Worm (Caenorhabditis elegans) whole organism, L4 larva: ENCODE results near the gene F56B3.4.

Experiments
- F10B5.3 ChIP-seq: sonication (generic microtip); optimal IDR thresholded peaks from 2 replicates; lab custom pipeline; 2016; ENCODE audit warnings: mild to moderate bottlenecking, missing genetic modification characterization, missing compliant biosample characterization
- F49E8.2 ChIP-seq: sonication (generic microtip); optimal IDR thresholded peaks from 2 replicates; lab custom pipeline; 2016; ENCODE audit warnings: missing compliant biosample characterization, mild to moderate bottlenecking, missing genetic modification characterization, borderline replicate concordance
- T20F7.1 ChIP-seq: fragments of 200-800 bp; sonication (Bioruptor generic); optimal IDR thresholded peaks from 2 replicates; lab custom pipeline; 2018; ENCODE audit warnings: mild to moderate bottlenecking, missing genetic modification characterization, missing compliant biosample characterization
- Y105C5A.15 ChIP-seq: fragments of 200-800 bp; sonication (Bioruptor generic); IDR thresholded peaks from 2 replicates; pipeline ENCODE4 v1.3.6; 2022; ENCODE audit warnings: missing genetic modification characterization, missing compliant biosample characterization
- aly-2 ChIP-seq: sonication (generic microtip); optimal IDR thresholded peaks from 2 replicates; lab custom pipeline; 2018; ENCODE audit warnings: missing biosample characterization, missing genetic modification characterization
- ceh-20 ChIP-seq: fragments of 200-800 bp; sonication (Bioruptor generic); IDR thresholded peaks from 2 replicates; pipeline ENCODE4 v1.3.6; 2022; ENCODE audit warnings: missing genetic modification reagents, missing genetic modification characterization, missing compliant biosample characterization
- ceh-28 ChIP-seq: fragments of 150-350 bp; optimal IDR thresholded peaks from 2 replicates; lab custom pipeline; 2014; ENCODE audit warnings: missing biosample characterization, missing genetic modification reagents, missing genetic modification characterization
- ceh-32 ChIP-seq: sonication (generic microtip); optimal IDR thresholded peaks from 2 replicates; lab custom pipeline; 2016; ENCODE audit warnings: mild to moderate bottlenecking, missing genetic modification characterization, missing compliant biosample characterization; ENCODE audit not compliant: poor library complexity
- ces-1 ChIP-seq: fragments of 150-350 bp; sonication (generic microtip); optimal IDR thresholded peaks from 4 replicates; lab custom pipeline; 2014; ENCODE audit warnings: missing biosample characterization, missing genetic modification reagents, missing genetic modification characterization
- ctbp-1 ChIP-seq: fragments of 200-800 bp; sonication (Bioruptor generic); IDR thresholded peaks from 2 replicates; pipeline ENCODE4 v1.3.6; 2022; ENCODE audit warnings: missing genetic modification reagents, missing genetic modification characterization, missing compliant biosample characterization
- daf-16 ChIP-seq, 3 experiments: sonication (generic microtip); optimal IDR thresholded peaks; 2 replicates each; lab custom pipeline; 2016 to 2017; ENCODE audit warnings: missing genetic modification characterization in 3 of 3, missing genetic modification reagents in 3 of 3, mild to moderate bottlenecking in 2 of 3, missing compliant biosample characterization in 2 of 3, missing biosample characterization in 1 of 3, moderate library complexity in 1 of 3
- dmd-6 ChIP-seq: fragments of 200-800 bp; sonication (Bioruptor generic); IDR thresholded peaks from 2 replicates; pipeline ENCODE4 v1.3.6; 2022; ENCODE audit warnings: missing genetic modification reagents, missing genetic modification characterization, missing compliant biosample characterization
- dmd-8 ChIP-seq: fragments of 200-800 bp; sonication (Bioruptor generic); IDR thresholded peaks from 2 replicates; pipeline ENCODE4 v1.3.6; 2022; ENCODE audit warnings: missing genetic modification characterization, missing compliant biosample characterization
- dpl-1 ChIP-seq: fragments of 150-350 bp; optimal IDR thresholded peaks from 2 replicates; lab custom pipeline; 2014; ENCODE audit warnings: missing biosample characterization, missing genetic modification reagents, missing genetic modification characterization
- dve-1 ChIP-seq: sonication (generic microtip); optimal IDR thresholded peaks from 2 replicates; lab custom pipeline; 2017; ENCODE audit warnings: antibody characterized with exemption, mild to moderate bottlenecking, missing genetic modification characterization, missing compliant biosample characterization; ENCODE audit not compliant: insufficient read depth
- egl-27 ChIP-seq: sonication (generic microtip); optimal IDR thresholded peaks from 3 replicates; lab custom pipeline; 2017; ENCODE audit warnings: missing biosample characterization, missing genetic modification reagents, missing genetic modification characterization
- egl-43 ChIP-seq: fragments of 200-800 bp; sonication (Bioruptor generic); IDR thresholded peaks from 2 replicates; pipeline ENCODE4 v1.3.6; 2022; ENCODE audit warnings: missing genetic modification reagents, missing genetic modification characterization, missing compliant biosample characterization
- fkh-10 ChIP-seq: fragments of 150-350 bp; optimal IDR thresholded peaks from 2 replicates; lab custom pipeline; 2014; ENCODE audit warnings: missing biosample characterization, missing genetic modification reagents, missing genetic modification characterization
- gei-8 ChIP-seq: fragments of 200-800 bp; sonication (Bioruptor generic); optimal IDR thresholded peaks from 2 replicates; lab custom pipeline; 2018; ENCODE audit warnings: mild to moderate bottlenecking, missing genetic modification characterization, missing compliant biosample characterization
- hif-1 ChIP-seq, 2 experiments: sonication (generic microtip); optimal IDR thresholded peaks; 2 replicates each; lab custom pipeline; 2016 to 2017; ENCODE audit warnings: missing compliant biosample characterization in 2 of 2, missing genetic modification characterization in 2 of 2, missing genetic modification reagents in 2 of 2, missing genotype in 2 of 2, mild to moderate bottlenecking in 1 of 2
- jun-1 ChIP-seq: fragments of 150-350 bp; optimal IDR thresholded peaks from 2 replicates; lab custom pipeline; 2014; ENCODE audit warnings: missing biosample characterization, missing genetic modification reagents, missing genetic modification characterization
- lim-7 ChIP-seq: fragments of 200-800 bp; sonication (Bioruptor generic); IDR thresholded peaks from 2 replicates; pipeline ENCODE4 v1.3.6; 2022; ENCODE audit warnings: missing genetic modification characterization, missing compliant biosample characterization
- lin-1 ChIP-seq: fragments of 200-800 bp; sonication (Bioruptor generic); IDR thresholded peaks from 2 replicates; pipeline ENCODE4 v1.3.6; 2022; ENCODE audit warnings: missing genetic modification reagents, missing genetic modification characterization, missing compliant biosample characterization
- lin-39 ChIP-seq: fragments of 150-350 bp; optimal IDR thresholded peaks from 2 replicates; lab custom pipeline; 2014; ENCODE audit warnings: missing biosample characterization, missing genetic modification reagents, missing genetic modification characterization
- mdt-29 ChIP-seq: fragments of 200-800 bp; sonication (Bioruptor generic); IDR thresholded peaks from 2 replicates; pipeline ENCODE4 v1.3.6; 2022; ENCODE audit warnings: missing genetic modification reagents, missing genetic modification characterization, missing compliant biosample characterization
- mep-1 ChIP-seq: fragments of 150-350 bp; sonication (generic microtip); optimal IDR thresholded peaks from 3 replicates; lab custom pipeline; 2014; ENCODE audit warnings: missing biosample characterization, missing genetic modification characterization
- mxl-3 ChIP-seq: fragments of 200-800 bp; sonication (Bioruptor generic); optimal IDR thresholded peaks from 2 replicates; lab custom pipeline; 2018; ENCODE audit warnings: mild to moderate bottlenecking, missing genetic modification characterization, missing compliant biosample characterization
- nhr-102 ChIP-seq: sonication (generic microtip); optimal IDR thresholded peaks from 2 replicates; lab custom pipeline; 2016; ENCODE audit warnings: mild to moderate bottlenecking, missing genetic modification characterization, moderate library complexity, missing compliant biosample characterization
- nhr-111 ChIP-seq: fragments of 200-800 bp; sonication (Bioruptor generic); optimal IDR thresholded peaks from 2 replicates; lab custom pipeline; 2018; ENCODE audit warnings: mild to moderate bottlenecking, missing genetic modification characterization, missing compliant biosample characterization
- nhr-28 ChIP-seq: fragments of 150-350 bp; optimal IDR thresholded peaks from 2 replicates; lab custom pipeline; 2014; ENCODE audit warnings: missing biosample characterization, missing genetic modification characterization
- nhr-41 ChIP-seq: fragments of 200-800 bp; sonication (Bioruptor generic); IDR thresholded peaks from 2 replicates; pipeline ENCODE4 v1.3.6; 2022; ENCODE audit warnings: missing genetic modification reagents, missing genetic modification characterization, missing compliant biosample characterization
- nhr-42 ChIP-seq: fragments of 200-800 bp; sonication (Bioruptor generic); IDR thresholded peaks from 2 replicates; pipeline ENCODE4 v1.3.6; 2022; ENCODE audit warnings: missing genetic modification characterization, missing compliant biosample characterization
- nhr-48 ChIP-seq: sonication (generic microtip); optimal IDR thresholded peaks from 2 replicates; lab custom pipeline; 2016; ENCODE audit warnings: mild to moderate bottlenecking, missing genetic modification characterization, missing compliant biosample characterization
- nhr-6 ChIP-seq: fragments of 150-350 bp; optimal IDR thresholded peaks from 2 replicates; lab custom pipeline; 2014; ENCODE audit warnings: missing biosample characterization, missing genetic modification characterization
- nhr-76 ChIP-seq: fragments of 150-350 bp; optimal IDR thresholded peaks from 2 replicates; lab custom pipeline; 2014; ENCODE audit warnings: missing biosample characterization, missing genetic modification characterization
- pha-4 ChIP-seq, 2 experiments: fragments of 150-350 bp in 1 of 2; fragments of 200-800 bp in 1 of 2; sonication (Bioruptor generic) in 1 of 2; IDR thresholded peaks in 1 of 2; optimal IDR thresholded peaks in 1 of 2; 2 replicates each; pipeline versions ENCODE4 v1.3.6 to Lab custom; 2014 to 2022; ENCODE audit warnings: missing genetic modification characterization in 2 of 2, missing genetic modification reagents in 2 of 2, missing biosample characterization in 1 of 2, missing compliant biosample characterization in 1 of 2
- php-3 ChIP-seq: fragments of 200-800 bp; sonication (Bioruptor generic); IDR thresholded peaks from 2 replicates; pipeline ENCODE4 v1.3.6; 2022; ENCODE audit warnings: missing genetic modification reagents, missing genetic modification characterization, missing compliant biosample characterization
- saeg-2 ChIP-seq: fragments of 200-800 bp; sonication (Bioruptor generic); IDR thresholded peaks from 2 replicates; pipeline ENCODE4 v1.3.6; 2022; ENCODE audit warnings: missing genetic modification reagents, missing genetic modification characterization, missing compliant biosample characterization
- skn-1 ChIP-seq: fragments of 150-350 bp; optimal IDR thresholded peaks from 2 replicates; lab custom pipeline; 2014; ENCODE audit warnings: missing biosample characterization, missing genetic modification characterization
- snpc-1.2 ChIP-seq: fragments of 200-800 bp; sonication (Bioruptor generic); IDR thresholded peaks from 2 replicates; pipeline ENCODE4 v1.3.6; 2022; ENCODE audit warnings: missing genetic modification reagents, missing genetic modification characterization, missing compliant biosample characterization
- tra-1 ChIP-seq: fragments of 200-800 bp; sonication (Bioruptor generic); IDR thresholded peaks from 2 replicates; pipeline ENCODE4 v1.3.6; 2022; ENCODE audit warnings: missing genetic modification reagents, missing genetic modification characterization, missing compliant biosample characterization
- unc-62 ChIP-seq, 3 experiments: fragments of 150-350 bp in 1 of 3; sonication (generic microtip); optimal IDR thresholded peaks in 2 of 3; peaks in 1 of 3; 1 replicate in 1 of 3; 2 replicates in 2 of 3; lab custom pipeline; 2014 to 2017; ENCODE audit warnings: missing biosample characterization in 3 of 3, missing genetic modification characterization in 3 of 3, missing genetic modification reagents in 3 of 3, missing genotype in 1 of 3
- zfp-2 ChIP-seq: sonication (generic microtip); optimal IDR thresholded peaks from 2 replicates; lab custom pipeline; 2016; ENCODE audit warnings: mild to moderate bottlenecking, missing genetic modification characterization, missing compliant biosample characterization
- zip-2 ChIP-seq: fragments of 150-350 bp; optimal IDR thresholded peaks from 2 replicates; lab custom pipeline; 2014; ENCODE audit warnings: missing biosample characterization, missing genetic modification characterization

The F56B3.4 gene

ce11 chrIV:787755-788154 is 6.3 kb downstream of the F56B3.4 start, which contains the start of gene F56B3.6:
Gene F56B3.6, plus strand, starts transcription at chrIV:788055.
- TF ChIP-seq saeg-2 (GFP tag; lab: Robert Waterston, UW) (no peak), dpl-1 (GFP tag; lab: Kevin White, UChicago) (no peak), daf-16 (GFP tag; optimal IDR thresholded peaks at IDR 0.05; lab: Kevin White, UChicago) (no peak), daf-16 (tag; optimal IDR thresholded peaks at IDR 0.05; lab: Kevin White, UChicago) (no peak), lim-7 (GFP tag; lab: Robert Waterston, UW) (no peak), jun-1 (tag; lab: Kevin White, UChicago) (no peak), nhr-76 (tag; lab: Kevin White, UChicago) (no peak), aly-2 (tag; lab: Kevin White, UChicago) (no peak), nhr-48 (tag; lab: Kevin White, UChicago) (no peak), nhr-41 (GFP tag; lab: Robert Waterston, UW) (no peak), ctbp-1 (no peak), ceh-28 (no peak), dve-1 (tag; lab: Kevin White, UChicago) (no peak), nhr-6 (tag; lab: Kevin White, UChicago) (no peak), nhr-111 (GFP tag; lab: Kevin White, UChicago) (no peak), zip-2 (tag; lab: Kevin White, UChicago) (no peak), ceh-32 (tag; lab: Kevin White, UChicago) (no peak), ces-1 (GFP tag; lab: Kevin White, UChicago) (no peak), F49E8.2 (no peak), egl-27 (tag; lab: Kevin White, UChicago) (no peak), skn-1 (tag; lab: Kevin White, UChicago) (no peak)

- TF ChIP-seq dmd-6, result peak; percentile 39; the same call in 1 of the 2 replicates
- TF ChIP-seq Y105C5A.15 (GFP tag; lab: Robert Waterston, UW), result no peak
- TF ChIP-seq T20F7.1 (GFP tag; lab: Kevin White, UChicago), result no peak
- no peak for TF ChIP-seq mxl-3 (GFP tag; lab: Kevin White, UChicago)
- no peak for TF ChIP-seq nhr-102 (tag; lab: Kevin White, UChicago)
- no peak for TF ChIP-seq daf-16 (GFP tag; optimal IDR thresholded peaks at IDR 0.05; lab: Kevin White, UChicago)
- peak; percentile 81 for TF ChIP-seq daf-16 (tag; optimal IDR thresholded peaks at IDR 0.05; lab: Kevin White, UChicago)
- no peak for TF ChIP-seq lin-39
- TF ChIP-seq egl-27 (tag; lab: Kevin White, UChicago), result no peak
- no peak for TF ChIP-seq php-3 (GFP tag; lab: Robert Waterston, UW)
- no peak for TF ChIP-seq nhr-42
- TF ChIP-seq pha-4 (GFP tag; IDR thresholded peaks at IDR 0.05; lab: Robert Waterston, UW), result no peak
- no peak for TF ChIP-seq pha-4 (tag; optimal IDR thresholded peaks at IDR 0.05; lab: Kevin White, UChicago)
- no peak for TF ChIP-seq dmd-8 (GFP tag; lab: Robert Waterston, UW)
- TF ChIP-seq lin-1 (GFP tag; lab: Robert Waterston, UW), result no peak
- TF ChIP-seq, all 104 proteins: peak for 2
These were observed 11.7 kb downstream of the F56B3.4 start for ce11 chrIV:782393-782792.

DNA sequence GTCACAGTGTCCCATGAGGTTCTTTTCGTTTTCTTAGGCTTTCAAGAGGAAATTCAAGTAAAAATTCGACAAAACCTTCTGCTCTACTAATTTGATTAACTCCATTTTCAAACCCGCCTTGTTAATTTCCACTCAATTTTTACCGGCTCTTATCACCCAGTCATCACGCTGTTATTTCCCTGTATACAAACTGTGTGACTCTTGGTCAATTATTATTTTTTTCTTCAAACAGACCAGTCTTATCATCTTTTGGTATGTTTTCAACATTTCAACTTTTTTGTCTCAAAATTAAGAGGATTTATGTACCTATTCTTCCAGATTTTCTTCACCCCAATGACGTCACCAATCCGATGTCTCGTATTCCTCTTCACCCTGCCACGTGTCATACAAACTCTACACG is 15.6 kb downstream of the F56B3.4 start, which contains the start of gene ugt-52:
TSS of gene ugt-52 (plus strand) at position 301 of the 400 bp plus-strand sequence.
- peak; percentile 12 for TF ChIP-seq nhr-28
- TF ChIP-seq unc-62 (GFP tag; optimal IDR thresholded peaks at IDR 0.05 in 1 of 2; lab: Kevin White, UChicago), result no peak
- no peak for TF ChIP-seq unc-62 (tag; optimal IDR thresholded peaks at IDR 0.05; lab: Kevin White, UChicago)
- TF ChIP-seq daf-16 (GFP tag; optimal IDR thresholded peaks at IDR 0.05; lab: Kevin White, UChicago), result no peak
- TF ChIP-seq daf-16 (tag; optimal IDR thresholded peaks at IDR 0.05; lab: Kevin White, UChicago), result peak; percentile 41

DNA sequence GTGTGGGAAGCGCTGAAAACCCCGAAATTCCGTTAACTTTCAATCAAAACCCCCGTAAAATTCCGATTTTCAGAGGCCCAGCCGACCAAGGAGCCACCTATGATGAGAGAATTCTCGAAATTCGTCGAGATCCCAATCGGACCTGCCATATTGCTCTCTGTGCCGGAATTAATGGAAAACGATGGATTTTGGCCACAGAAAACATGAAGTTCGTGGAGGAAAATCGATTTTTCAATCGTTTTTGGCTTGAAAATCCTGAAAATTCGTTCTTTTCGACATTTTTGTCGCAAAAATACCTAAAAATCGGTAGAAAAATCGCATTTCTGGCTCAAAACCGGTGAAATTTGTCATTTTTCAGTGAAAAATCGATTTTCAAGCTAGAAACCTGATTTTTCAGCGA is 20.5 kb downstream of the F56B3.4 start:
- TF ChIP-seq fkh-10 (no peak), nhr-76 (tag; lab: Kevin White, UChicago) (no peak), tra-1 (GFP tag; lab: Robert Waterston, UW) (no peak), hif-1 (tag; optimal IDR thresholded peaks at IDR 0.05; lab: Kevin White, UChicago) (no peak), jun-1 (tag; lab: Kevin White, UChicago) (no peak), ceh-20 (GFP tag; lab: Robert Waterston, UW) (no peak), gei-8 (GFP tag; lab: Kevin White, UChicago) (no peak), zfp-2 (tag; lab: Kevin White, UChicago) (no peak), F49E8.2 (no peak), egl-43 (GFP tag; lab: Robert Waterston, UW) (no peak), mdt-29 (no peak), F10B5.3 (no peak), snpc-1.2 (no peak), aly-2 (tag; lab: Kevin White, UChicago) (no peak), lin-1 (GFP tag; lab: Robert Waterston, UW) (no peak), nhr-41 (GFP tag; lab: Robert Waterston, UW) (no peak), mep-1 (no peak)
